Worm (Caenorhabditis elegans): ENCODE measurements around the gene F14H12.8.

ce11 chrX:4395073-4395850 is 30.5 kb upstream of the F14H12.8 start:
- TF ChIP-seq unc-62 (GFP tag; optimal IDR thresholded peaks at IDR 0.05 in 1 of 2): peak in 1 of 2 experiments; percentile 67
- TF ChIP-seq unc-62 (tag; optimal IDR thresholded peaks at IDR 0.05): no peak
- TF ChIP-seq ceh-82 (tag; optimal IDR thresholded peaks at IDR 0.05): no peak
- TF ChIP-seq Y105C5A.15 (GFP tag; IDR thresholded peaks at IDR 0.05): no peak
- no peak for TF ChIP-seq ama-1 (optimal IDR thresholded peaks at IDR 0.05)
- TF ChIP-seq hif-1 (tag; optimal IDR thresholded peaks at IDR 0.05): peak in 1 of 2 experiments; percentile 41
- peak; percentile 33 to 89 for TF ChIP-seq daf-16 (GFP tag; optimal IDR thresholded peaks at IDR 0.05)
- peak; percentile 74 for TF ChIP-seq daf-16 (tag; optimal IDR thresholded peaks at IDR 0.05)
- TF ChIP-seq nhr-25 (tag; optimal IDR thresholded peaks at IDR 0.05; ENCODE audit: borderline replicate concordance, insufficient read depth): no peak
- no peak for TF ChIP-seq ZK546.5 (tag; optimal IDR thresholded peaks at IDR 0.05)
- TF ChIP-seq mdl-1 (tag; optimal IDR thresholded peaks at IDR 0.05): peak; percentile 0 to 50
- peak; percentile 16 for TF ChIP-seq pqm-1 (tag; optimal IDR thresholded peaks at IDR 0.05)
- TF ChIP-seq jun-1 (tag; optimal IDR thresholded peaks at IDR 0.05): peak; percentile 71

Data from whole organism, L4 larva.